Fruit fly (Drosophila melanogaster) whole organism, adult: ENCODE data around the gene Ids.

Source experiments
- Hr96 ChIP-seq: fragments of 200-800 bp; sonication (Bioruptor generic); optimal IDR thresholded peaks from 2 replicates; lab custom pipeline; 2016; ENCODE audit warnings: missing biosample characterization, missing genetic modification characterization
- cic ChIP-seq: fragments of 200-800 bp; sonication (Bioruptor generic); optimal IDR thresholded peaks from 2 replicates; lab custom pipeline; 2017; ENCODE audit warnings: missing biosample characterization, mild to moderate bottlenecking, missing genetic modification characterization, moderate library complexity
- toe ChIP-seq: fragments of 200-800 bp; sonication (Bioruptor generic); optimal IDR thresholded peaks from 2 replicates; lab custom pipeline; 2016; ENCODE audit warnings: missing biosample characterization, missing genetic modification characterization

- no peak for TF ChIP-seq toe
- no peak for TF ChIP-seq Hr96 (GFP tag; lab: Kevin White, UChicago)
- TF ChIP-seq cic (GFP tag; lab: Kevin White, UChicago): no peak
These were observed 28.3 kb upstream of the Ids start for dm6 chr3L:3349825-3350123.
